Worm (Caenorhabditis elegans) whole organism, L2 larva: ENCODE measurements around the gene F37A4.4.
A peak's percentile ranks its signal among the peaks of the same experiment; 100 is the strongest.

Experiments used
- C34F6.9 ChIP-seq: fragments of 150-350 bp; optimal IDR thresholded peaks from 2 replicates; lab custom pipeline; 2014; ENCODE audit warnings: missing biosample characterization, missing genetic modification characterization
- F13H6.1 ChIP-seq: sonication (generic microtip); optimal IDR thresholded peaks from 2 replicates; lab custom pipeline; 2016; ENCODE audit warnings: missing genetic modification characterization, missing compliant biosample characterization
- R02D3.7 ChIP-seq: fragments of 150-350 bp; optimal IDR thresholded peaks from 2 replicates; lab custom pipeline; 2014; ENCODE audit warnings: missing biosample characterization, missing genetic modification characterization
- Y55F3AM.14 ChIP-seq: fragments of 200-800 bp; sonication (Bioruptor generic); optimal IDR thresholded peaks from 2 replicates; lab custom pipeline; 2018; ENCODE audit warnings: mild to moderate bottlenecking, missing genetic modification characterization, missing compliant biosample characterization
- alr-1 ChIP-seq: fragments of 150-350 bp; optimal IDR thresholded peaks from 2 replicates; lab custom pipeline; 2014; ENCODE audit warnings: missing biosample characterization, missing genetic modification characterization
- aly-2 ChIP-seq: fragments of 150-350 bp; optimal IDR thresholded peaks from 2 replicates; lab custom pipeline; 2014; ENCODE audit warnings: missing biosample characterization, missing genetic modification characterization
- blmp-1 ChIP-seq: sonication (generic microtip); optimal IDR thresholded peaks from 2 replicates; lab custom pipeline; 2017; ENCODE audit warnings: missing genetic modification characterization, mild to moderate bottlenecking, missing compliant biosample characterization, antibody characterized with exemption, moderate library complexity; ENCODE audit not compliant: insufficient read depth
- ceh-16 ChIP-seq: fragments of 150-350 bp; optimal IDR thresholded peaks from 2 replicates; lab custom pipeline; 2014; ENCODE audit warnings: missing biosample characterization, missing genetic modification characterization
- ceh-82 ChIP-seq: fragments of 150-350 bp; optimal IDR thresholded peaks from 2 replicates; lab custom pipeline; 2014; ENCODE audit warnings: missing biosample characterization, missing genetic modification characterization
- crh-2 ChIP-seq: sonication (generic microtip); optimal IDR thresholded peaks from 2 replicates; lab custom pipeline; 2017; ENCODE audit warnings: missing biosample characterization, missing genetic modification characterization
- dmd-4 ChIP-seq: sonication (generic microtip); optimal IDR thresholded peaks from 2 replicates; lab custom pipeline; 2017; ENCODE audit warnings: missing biosample characterization, missing genetic modification characterization
- egl-27 ChIP-seq: sonication (generic microtip); optimal IDR thresholded peaks from 3 replicates; lab custom pipeline; 2017; ENCODE audit warnings: missing biosample characterization, missing genetic modification reagents, missing genetic modification characterization
- fos-1 ChIP-seq: fragments of 150-350 bp; optimal IDR thresholded peaks from 2 replicates; lab custom pipeline; 2014; ENCODE audit warnings: missing biosample characterization, missing genetic modification characterization
- gmeb-1 ChIP-seq: fragments of 150-350 bp; optimal IDR thresholded peaks from 2 replicates; lab custom pipeline; 2014; ENCODE audit warnings: missing biosample characterization, missing genetic modification characterization
- lin-13 ChIP-seq: fragments of 150-350 bp; optimal IDR thresholded peaks from 2 replicates; lab custom pipeline; 2014; ENCODE audit warnings: missing biosample characterization, missing genetic modification reagents, missing genetic modification characterization
- lsy-2 ChIP-seq, 2 experiments: fragments of 150-350 bp in 1 of 2; sonication (generic microtip) in 1 of 2; optimal IDR thresholded peaks; 2 replicates each; lab custom pipeline; 2014 to 2017; ENCODE audit warnings: missing biosample characterization in 2 of 2, missing genetic modification characterization in 2 of 2
- mab-5 ChIP-seq: fragments of 150-350 bp; optimal IDR thresholded peaks from 2 replicates; lab custom pipeline; 2014; ENCODE audit warnings: missing biosample characterization, missing genetic modification characterization
- mbf-1 ChIP-seq: sonication (generic microtip); optimal IDR thresholded peaks from 2 replicates; lab custom pipeline; 2017; ENCODE audit warnings: missing biosample characterization, missing genetic modification characterization
- mdl-1 ChIP-seq, 2 experiments: fragments of 150-350 bp in 1 of 2; sonication (generic microtip) in 1 of 2; optimal IDR thresholded peaks; 2 replicates each; lab custom pipeline; 2017; ENCODE audit warnings: missing biosample characterization in 2 of 2, missing genetic modification characterization in 2 of 2
- nhr-10 ChIP-seq: sonication (generic microtip); optimal IDR thresholded peaks from 2 replicates; lab custom pipeline; 2017; ENCODE audit warnings: missing biosample characterization, missing genetic modification characterization
- nhr-11 ChIP-seq: fragments of 150-350 bp; optimal IDR thresholded peaks from 2 replicates; lab custom pipeline; 2014; ENCODE audit warnings: missing biosample characterization, missing genetic modification characterization
- nhr-12 ChIP-seq: fragments of 150-350 bp; optimal IDR thresholded peaks from 2 replicates; lab custom pipeline; 2014; ENCODE audit warnings: missing biosample characterization, missing genetic modification characterization
- nhr-129 ChIP-seq: fragments of 150-350 bp; optimal IDR thresholded peaks from 2 replicates; lab custom pipeline; 2014; ENCODE audit warnings: missing biosample characterization, missing genetic modification characterization
- nhr-23 ChIP-seq: fragments of 150-350 bp; optimal IDR thresholded peaks from 2 replicates; lab custom pipeline; 2014; ENCODE audit warnings: missing biosample characterization, missing genetic modification reagents, missing genetic modification characterization
- nhr-6 ChIP-seq: fragments of 150-350 bp; optimal IDR thresholded peaks from 2 replicates; lab custom pipeline; 2014; ENCODE audit warnings: missing biosample characterization, missing genetic modification characterization
- nhr-77 ChIP-seq: fragments of 150-350 bp; optimal IDR thresholded peaks from 2 replicates; lab custom pipeline; 2014; ENCODE audit warnings: missing biosample characterization, missing genetic modification characterization
- peb-1 ChIP-seq: fragments of 150-350 bp; optimal IDR thresholded peaks from 2 replicates; lab custom pipeline; 2014; ENCODE audit warnings: missing biosample characterization, missing genetic modification characterization
- sem-4 ChIP-seq: fragments of 150-350 bp; optimal IDR thresholded peaks from 2 replicates; lab custom pipeline; 2014; ENCODE audit warnings: missing biosample characterization, missing genetic modification reagents, missing genetic modification characterization
- skn-1 ChIP-seq: sonication (generic microtip); optimal IDR thresholded peaks from 2 replicates; lab custom pipeline; 2017; ENCODE audit warnings: missing biosample characterization, missing genetic modification characterization
- sma-9 ChIP-seq, 2 experiments: fragments of 150-350 bp in 1 of 2; sonication (generic microtip) in 1 of 2; optimal IDR thresholded peaks; 2 replicates each; lab custom pipeline; 2014 to 2016; ENCODE audit warnings: missing genetic modification characterization in 2 of 2, mild to moderate bottlenecking in 1 of 2, missing biosample characterization in 1 of 2, missing compliant biosample characterization in 1 of 2, missing genetic modification reagents in 1 of 2, moderate library complexity in 1 of 2
- unc-39 ChIP-seq: fragments of 150-350 bp; optimal IDR thresholded peaks from 2 replicates; lab custom pipeline; 2014; ENCODE audit warnings: missing biosample characterization, missing genetic modification characterization
- unc-55 ChIP-seq: fragments of 150-350 bp; sonication (generic microtip); optimal IDR thresholded peaks from 3 replicates; lab custom pipeline; 2014; ENCODE audit warnings: missing biosample characterization, missing genetic modification reagents, missing genetic modification characterization
- unc-62 ChIP-seq: fragments of 150-350 bp; optimal IDR thresholded peaks from 2 replicates; lab custom pipeline; 2014; ENCODE audit warnings: missing biosample characterization, missing genetic modification reagents, missing genetic modification characterization
- zag-1 ChIP-seq: fragments of 150-350 bp; optimal IDR thresholded peaks from 2 replicates; lab custom pipeline; 2014; ENCODE audit warnings: missing biosample characterization, missing genetic modification characterization
- ztf-1 ChIP-seq: fragments of 200-800 bp; sonication (Bioruptor generic); conservative IDR thresholded peaks from 2 replicates; pipeline ENCODE4 v1.3.6; 2022; ENCODE audit warnings: missing genetic modification characterization, missing compliant biosample characterization
- ztf-11 ChIP-seq: sonication (generic microtip); optimal IDR thresholded peaks from 2 replicates; lab custom pipeline; 2017; ENCODE audit warnings: missing biosample characterization, missing genetic modification characterization
- ztf-4 ChIP-seq: fragments of 150-350 bp; optimal IDR thresholded peaks from 2 replicates; lab custom pipeline; 2014; ENCODE audit warnings: missing biosample characterization, missing genetic modification characterization

Gene F37A4.4

DNA sequence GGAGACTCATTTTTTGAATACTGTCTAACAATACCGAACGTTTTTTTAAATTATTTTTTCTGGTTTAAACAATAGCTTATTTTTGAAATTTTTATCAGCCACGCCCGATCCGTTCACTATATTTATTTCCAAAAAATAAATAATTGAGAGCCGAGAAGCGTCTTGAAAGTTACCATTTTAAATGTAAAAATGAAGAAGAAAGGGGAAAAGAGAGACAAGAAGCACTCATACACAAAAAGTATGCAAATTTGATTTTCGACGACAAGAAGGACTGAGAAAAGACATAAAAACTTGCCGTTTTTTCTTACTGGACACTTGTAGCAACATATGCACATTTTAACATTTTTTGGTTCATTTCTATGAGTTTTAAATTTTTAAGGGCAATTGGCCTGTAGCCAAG is 31.6 kb upstream of the F37A4.4 start:
- no peak for TF ChIP-seq dmd-4 (tag; lab: Kevin White, UChicago)
- no peak for TF ChIP-seq ztf-4 (tag; lab: Kevin White, UChicago)
- no peak for TF ChIP-seq nhr-23 (tag; lab: Kevin White, UChicago)
- no peak for TF ChIP-seq nhr-129 (tag; lab: Kevin White, UChicago)
- TF ChIP-seq egl-27 (tag; lab: Kevin White, UChicago), result no peak
- TF ChIP-seq lin-13 (GFP tag; lab: Kevin White, UChicago), result no peak
- TF ChIP-seq peb-1 (tag; lab: Kevin White, UChicago), result no peak
- no peak for TF ChIP-seq aly-2
- no peak for TF ChIP-seq zag-1 (tag; lab: Kevin White, UChicago)

DNA sequence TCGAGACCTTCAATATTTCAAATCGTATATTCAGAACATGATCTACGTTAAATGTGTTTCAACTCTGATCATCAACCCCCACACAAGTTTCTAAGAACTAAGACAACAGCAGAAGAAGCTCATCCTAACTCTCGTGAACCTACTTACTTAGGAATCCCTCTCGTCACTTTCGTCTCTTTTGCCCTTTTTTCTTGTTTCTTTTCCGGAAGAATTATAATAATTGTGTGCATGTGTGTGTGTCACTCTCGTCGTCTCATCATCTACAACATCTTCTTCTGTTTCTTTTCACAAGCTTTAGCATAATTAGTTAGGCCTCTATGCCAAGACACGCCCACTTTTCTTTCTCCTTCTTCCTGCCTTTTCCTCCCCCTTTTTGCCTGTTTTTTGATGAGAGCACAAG is 22.9 kb upstream of the F37A4.4 start:
- TF ChIP-seq lsy-2 (tag; optimal IDR thresholded peaks at IDR 0.05; lab: Kevin White, UChicago) (peak in 1 of 2 experiments; percentile 45), mbf-1 (tag; lab: Kevin White, UChicago) (no peak), unc-39 (tag; lab: Kevin White, UChicago) (no peak), sma-9 (GFP tag; optimal IDR thresholded peaks at IDR 0.05; lab: Kevin White, UChicago) (peak; percentile 18), sma-9 (tag; optimal IDR thresholded peaks at IDR 0.05; lab: Kevin White, UChicago) (no peak), crh-2 (tag; lab: Kevin White, UChicago) (peak; percentile 21), Y55F3AM.14 (GFP tag; lab: Kevin White, UChicago) (no peak), sem-4 (tag; lab: Kevin White, UChicago) (no peak), nhr-77 (tag; lab: Kevin White, UChicago) (no peak), dmd-4 (tag; lab: Kevin White, UChicago) (no peak), C34F6.9 (tag; lab: Kevin White, UChicago) (peak; percentile 58), mdl-1 (tag; optimal IDR thresholded peaks at IDR 0.05; lab: Kevin White, UChicago) (peak in 1 of 2 experiments; percentile 38), mab-5 (tag; lab: Kevin White, UChicago) (no peak), alr-1 (tag; lab: Kevin White, UChicago) (no peak), nhr-23 (tag; lab: Kevin White, UChicago) (no peak)
- TF ChIP-seq, all 48 proteins: peak for 5

DNA sequence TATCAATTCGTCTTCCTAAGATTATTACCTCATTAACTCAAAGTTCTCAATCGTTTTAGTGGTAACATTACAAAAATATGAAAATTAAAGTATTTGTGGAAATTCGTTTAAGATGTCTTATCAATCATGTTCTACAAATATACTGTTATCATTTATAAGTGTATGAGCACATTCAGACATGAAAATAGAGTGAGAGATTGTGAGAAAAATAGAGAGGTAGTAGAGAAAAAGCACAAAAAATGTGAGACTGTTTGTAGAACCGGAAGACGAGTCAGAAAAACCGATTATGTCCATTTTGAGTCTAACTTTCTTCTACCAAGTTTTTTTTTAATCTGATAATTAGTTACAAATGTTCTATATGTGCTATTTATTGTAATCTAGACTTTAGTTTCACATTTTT is 20.1 kb upstream of the F37A4.4 start:
- peak; percentile 11 for TF ChIP-seq crh-2 (tag; lab: Kevin White, UChicago)
- TF ChIP-seq nhr-11 (tag; lab: Kevin White, UChicago), result no peak
- TF ChIP-seq ztf-11 (tag; lab: Kevin White, UChicago), result no peak
- TF ChIP-seq ceh-82 (tag; lab: Kevin White, UChicago), result no peak
- no peak for TF ChIP-seq ztf-4 (tag; lab: Kevin White, UChicago)
- no peak for TF ChIP-seq unc-62
- TF ChIP-seq skn-1 (tag; lab: Kevin White, UChicago), result peak; percentile 24
- TF ChIP-seq fos-1, result peak; percentile 93
- TF ChIP-seq nhr-12 (tag; lab: Kevin White, UChicago), result no peak
- no peak for TF ChIP-seq Y55F3AM.14 (GFP tag; lab: Kevin White, UChicago)
- TF ChIP-seq nhr-129 (tag; lab: Kevin White, UChicago), result no peak
- no peak for TF ChIP-seq ztf-1 (GFP tag; lab: Robert Waterston, UW)
- no peak for TF ChIP-seq lsy-2 (tag; optimal IDR thresholded peaks at IDR 0.05; lab: Kevin White, UChicago)
- no peak for TF ChIP-seq zag-1 (tag; lab: Kevin White, UChicago)
- no peak for TF ChIP-seq mdl-1 (tag; optimal IDR thresholded peaks at IDR 0.05; lab: Kevin White, UChicago)
- TF ChIP-seq ceh-16 (tag; lab: Kevin White, UChicago), result no peak
- no peak for TF ChIP-seq nhr-77 (tag; lab: Kevin White, UChicago)
- peak; percentile 5 for TF ChIP-seq sma-9 (GFP tag; optimal IDR thresholded peaks at IDR 0.05; lab: Kevin White, UChicago)
- no peak for TF ChIP-seq sma-9 (tag; optimal IDR thresholded peaks at IDR 0.05; lab: Kevin White, UChicago)
- TF ChIP-seq nhr-6 (tag; lab: Kevin White, UChicago), result no peak
- TF ChIP-seq F13H6.1 (tag; lab: Kevin White, UChicago), result no peak
- TF ChIP-seq peb-1 (tag; lab: Kevin White, UChicago), result no peak
- no peak for TF ChIP-seq nhr-23 (tag; lab: Kevin White, UChicago)
- TF ChIP-seq blmp-1 (tag; lab: Kevin White, UChicago), result no peak
- no peak for TF ChIP-seq mbf-1 (tag; lab: Kevin White, UChicago)
- no peak for TF ChIP-seq unc-55 (GFP tag; lab: Kevin White, UChicago)
- TF ChIP-seq lin-13 (GFP tag; lab: Kevin White, UChicago), result no peak
- no peak for TF ChIP-seq mab-5 (tag; lab: Kevin White, UChicago)
- TF ChIP-seq egl-27 (tag; lab: Kevin White, UChicago), result no peak
- TF ChIP-seq gmeb-1 (tag; lab: Kevin White, UChicago), result no peak
- TF ChIP-seq R02D3.7 (tag; lab: Kevin White, UChicago), result no peak
- no peak for TF ChIP-seq aly-2
- no peak for TF ChIP-seq dmd-4 (tag; lab: Kevin White, UChicago)
- TF ChIP-seq nhr-10 (tag; lab: Kevin White, UChicago), result no peak
- no peak for TF ChIP-seq alr-1 (tag; lab: Kevin White, UChicago)
